Fruit fly (Drosophila melanogaster): ENCODE data around the gene mTerf5.

Gene mTerf5

dm6 chr3R:18255281-18255680, 31.8 kb upstream of the mTerf5 start, which contains the start of the genes Ada2a, Polr2D, Tgs1 and moi (continued):
- TF ChIP-seq ara (GFP tag; IDR thresholded peaks at IDR 0.05) = no peak
- no peak for TF ChIP-seq Awh (GFP tag; IDR thresholded peaks at IDR 0.05)
- no peak for TF ChIP-seq danr (GFP tag; IDR thresholded peaks at IDR 0.05)
- peak; percentile 67 for TF ChIP-seq CG14860 (GFP tag; IDR thresholded peaks at IDR 0.05; ENCODE audit: partially characterized antibody)
- no peak for TF ChIP-seq fd3F (GFP tag; optimal IDR thresholded peaks at IDR 0.05)
- no peak for TF ChIP-seq disco-r (GFP tag; optimal IDR thresholded peaks at IDR 0.05)
- TF ChIP-seq bab2 (GFP tag; optimal IDR thresholded peaks at IDR 0.05) = no peak
- no peak for TF ChIP-seq seq (GFP tag; IDR thresholded peaks at IDR 0.05)
- no peak for TF ChIP-seq CG10209 (GFP tag; optimal IDR thresholded peaks at IDR 0.05)
- TF ChIP-seq CG11560 (tag; IDR thresholded peaks at IDR 0.05) = no peak
- no peak for TF ChIP-seq oc (tag; optimal IDR thresholded peaks at IDR 0.05)
- TF ChIP-seq Hand (GFP tag; optimal IDR thresholded peaks at IDR 0.05) = no peak
- peak; percentile 79 for TF ChIP-seq Bgb (GFP tag; IDR thresholded peaks at IDR 0.05; ENCODE audit: partially characterized antibody)
- peak; percentile 85 for TF ChIP-seq BEAF-32 (GFP tag; optimal IDR thresholded peaks at IDR 0.05)
- peak; percentile 7 for TF ChIP-seq nmo (GFP tag; optimal IDR thresholded peaks at IDR 0.05)
- no peak for TF ChIP-seq CG17612 (GFP tag; IDR thresholded peaks at IDR 0.05)
- TF ChIP-seq Myb (GFP tag; optimal IDR thresholded peaks at IDR 0.05) = peak; percentile 35
- peak; percentile 85 for TF ChIP-seq CG34224 (GFP tag; IDR thresholded peaks at IDR 0.05; ENCODE audit: partially characterized antibody)
- TF ChIP-seq kah (GFP tag; optimal IDR thresholded peaks at IDR 0.05) = no peak
- TF ChIP-seq H15 (GFP tag; IDR thresholded peaks at IDR 0.05) = no peak
- no peak for TF ChIP-seq B-H2 (GFP tag; optimal IDR thresholded peaks at IDR 0.05)
- TF ChIP-seq da (GFP tag; optimal IDR thresholded peaks at IDR 0.05) = no peak
- TF ChIP-seq z (GFP tag; IDR thresholded peaks at IDR 0.05) = no peak
- no peak for TF ChIP-seq Oaz (GFP tag; IDR thresholded peaks at IDR 0.05)
- TF ChIP-seq Nf-YC (tag; optimal IDR thresholded peaks at IDR 0.05) = peak; percentile 5
- peak; percentile 75; the same call in 1 of the 2 replicates for TF ChIP-seq unc-4 (GFP tag; IDR thresholded peaks at IDR 0.05; ENCODE audit: partially characterized antibody)
- TF ChIP-seq CG18619 (GFP tag; optimal IDR thresholded peaks at IDR 0.05) = no peak
- no peak for TF ChIP-seq corto (GFP tag; optimal IDR thresholded peaks at IDR 0.05)
- no peak for TF ChIP-seq CG2875 (GFP tag; optimal IDR thresholded peaks at IDR 0.05)
- TF ChIP-seq trem (tag; optimal IDR thresholded peaks at IDR 0.05) = peak; percentile 70
- TF ChIP-seq gro (GFP tag; optimal IDR thresholded peaks at IDR 0.05) = peak; percentile 15
- no peak for TF ChIP-seq gce (GFP tag; IDR thresholded peaks at IDR 0.05)
- no peak for TF ChIP-seq shn (GFP tag; optimal IDR thresholded peaks at IDR 0.05)
- no peak for TF ChIP-seq Dbx (GFP tag; IDR thresholded peaks at IDR 0.05)
- no peak for TF ChIP-seq CG7745 (tag; optimal IDR thresholded peaks at IDR 0.05)
- TF ChIP-seq H2.0 (GFP tag; IDR thresholded peaks at IDR 0.05) = no peak
- TF ChIP-seq Meics (GFP tag; optimal IDR thresholded peaks at IDR 0.05) = no peak
- no peak for TF ChIP-seq CG1792 (GFP tag; optimal IDR thresholded peaks at IDR 0.05)
- no peak for TF ChIP-seq CG10274 (GFP tag; optimal IDR thresholded peaks at IDR 0.05)
- no peak for TF ChIP-seq Adf1 (GFP tag; IDR thresholded peaks at IDR 0.05)
- no peak for TF ChIP-seq CG15073 (GFP tag; optimal IDR thresholded peaks at IDR 0.05)
- no peak for TF ChIP-seq pnt (GFP tag; optimal IDR thresholded peaks at IDR 0.05)
- TF ChIP-seq CG14050 (GFP tag; IDR thresholded peaks at IDR 0.05) = no peak
- peak; percentile 42 for TF ChIP-seq CG12659 (GFP tag; optimal IDR thresholded peaks at IDR 0.05)
- no peak for TF ChIP-seq mirr (GFP tag; optimal IDR thresholded peaks at IDR 0.05)
- TF ChIP-seq CG2202 (tag; optimal IDR thresholded peaks at IDR 0.05) = no peak
- TF ChIP-seq CG2678 (tag; optimal IDR thresholded peaks at IDR 0.05) = no peak
- no peak for TF ChIP-seq CG11093 (GFP tag; IDR thresholded peaks at IDR 0.05)
- no peak for TF ChIP-seq D (optimal IDR thresholded peaks at IDR 0.05)
- TF ChIP-seq D (GFP tag; optimal IDR thresholded peaks at IDR 0.05) = no peak
- no peak for TF ChIP-seq CG31224 (GFP tag; IDR thresholded peaks at IDR 0.05)
- peak; percentile 47; the same call in 1 of the 2 replicates for TF ChIP-seq tna (GFP tag; IDR thresholded peaks at IDR 0.05; ENCODE audit: partially characterized antibody)
